Worm (Caenorhabditis elegans) whole organism, L4 larva: ENCODE measurements around the gene osm-11.

Experiments used
- aha-1 ChIP-seq: fragments of 150-350 bp; peaks from one replicate; lab custom pipeline; 2014; ENCODE audit warnings: missing biosample characterization, missing genetic modification characterization
- egl-27 ChIP-seq: sonication (generic microtip); optimal IDR thresholded peaks from 3 replicates; lab custom pipeline; 2017; ENCODE audit warnings: missing biosample characterization, missing genetic modification reagents, missing genetic modification characterization
- mdl-1 ChIP-seq, 2 experiments: fragments of 150-350 bp in 1 of 2; sonication (generic microtip) in 1 of 2; optimal IDR thresholded peaks; 2 replicates each; lab custom pipeline; 2014 to 2017; ENCODE audit warnings: missing biosample characterization in 2 of 2, missing genetic modification characterization in 2 of 2
- nhr-11 ChIP-seq: fragments of 150-350 bp; optimal IDR thresholded peaks from 2 replicates; lab custom pipeline; 2014; ENCODE audit warnings: missing biosample characterization, missing genetic modification characterization
- tra-1 ChIP-seq: fragments of 200-800 bp; sonication (Bioruptor generic); IDR thresholded peaks from 2 replicates; pipeline ENCODE4 v1.3.6; 2022; ENCODE audit warnings: missing genetic modification reagents, missing genetic modification characterization, missing compliant biosample characterization
- unc-130 ChIP-seq: sonication (generic microtip); optimal IDR thresholded peaks from 2 replicates; lab custom pipeline; 2016; ENCODE audit warnings: missing genetic modification reagents, missing genetic modification characterization, missing compliant biosample characterization

ce11 chrX:17374534-17374933, 46.8 kb downstream of the osm-11 start, which contains the start of gene F10D7.3:
- TF ChIP-seq egl-27 (tag; lab: Kevin White, UChicago) (no peak), mdl-1 (tag; optimal IDR thresholded peaks at IDR 0.05; lab: Kevin White, UChicago) (no peak), aha-1 (tag; lab: Kevin White, UChicago) (no peak), unc-130 (no peak), nhr-11 (tag; lab: Kevin White, UChicago) (no peak), tra-1 (GFP tag; lab: Robert Waterston, UW) (no peak)
